Worm (Caenorhabditis elegans) whole organism, L2 larva: Measurements from ENCODE around the gene math-42.

Experiments used
- aly-2 ChIP-seq: fragments of 150-350 bp; optimal IDR thresholded peaks from 2 replicates; lab custom pipeline; 2014; ENCODE audit warnings: missing biosample characterization, missing genetic modification characterization
- ceh-82 ChIP-seq: fragments of 150-350 bp; optimal IDR thresholded peaks from 2 replicates; lab custom pipeline; 2014; ENCODE audit warnings: missing biosample characterization, missing genetic modification characterization
- elt-3 ChIP-seq: sonication (generic microtip); optimal IDR thresholded peaks from 2 replicates; lab custom pipeline; 2017; ENCODE audit warnings: missing biosample characterization, missing genetic modification characterization
- nhr-10 ChIP-seq: sonication (generic microtip); optimal IDR thresholded peaks from 2 replicates; lab custom pipeline; 2017; ENCODE audit warnings: missing biosample characterization, missing genetic modification characterization
- nhr-12 ChIP-seq: fragments of 150-350 bp; optimal IDR thresholded peaks from 2 replicates; lab custom pipeline; 2014; ENCODE audit warnings: missing biosample characterization, missing genetic modification characterization
- nhr-237 ChIP-seq: fragments of 150-350 bp; optimal IDR thresholded peaks from 2 replicates; lab custom pipeline; 2014; ENCODE audit warnings: missing biosample characterization, missing genetic modification characterization
- nhr-77 ChIP-seq: fragments of 150-350 bp; optimal IDR thresholded peaks from 2 replicates; lab custom pipeline; 2014; ENCODE audit warnings: missing biosample characterization, missing genetic modification characterization
- snpc-4 ChIP-seq: fragments of 150-350 bp; optimal IDR thresholded peaks from 2 replicates; lab custom pipeline; 2014; ENCODE audit warnings: missing biosample characterization, missing genetic modification characterization

DNA sequence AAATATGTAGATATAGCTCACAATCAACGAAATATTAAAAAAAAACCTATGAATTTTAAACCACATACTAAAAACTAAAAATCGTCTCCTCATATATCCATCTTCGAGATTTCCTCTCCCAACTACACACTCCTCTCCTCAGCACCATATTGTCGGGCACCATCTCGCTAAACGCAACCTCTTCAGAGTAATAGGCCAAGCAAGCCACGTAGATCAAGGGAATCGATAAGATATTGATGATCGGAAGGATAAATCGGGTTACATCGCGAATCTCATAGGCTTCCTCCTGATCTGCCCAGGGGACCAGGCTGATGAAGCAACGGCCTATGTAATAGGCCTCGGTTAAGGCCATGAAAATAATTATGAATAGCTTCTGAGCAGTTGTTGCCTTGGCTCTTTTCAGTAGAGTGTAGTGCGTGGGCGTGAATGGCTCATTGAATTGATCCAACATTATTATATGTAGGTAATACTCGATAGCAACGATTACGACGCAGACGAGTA is 50.8 kb downstream of the math-42 start, which contains the start of the genes C40A11.7 and C40A11.8:
- no peak for TF ChIP-seq nhr-237 (tag; lab: Kevin White, UChicago)
- TF ChIP-seq nhr-10 (tag; lab: Kevin White, UChicago) = no peak
- TF ChIP-seq nhr-12 (tag; lab: Kevin White, UChicago) = no peak
- TF ChIP-seq nhr-77 = no peak
- no peak for TF ChIP-seq aly-2 (tag; lab: Kevin White, UChicago)
- no peak for TF ChIP-seq ceh-82 (tag; lab: Kevin White, UChicago)
- no peak for TF ChIP-seq snpc-4
- no peak for TF ChIP-seq elt-3 (tag; lab: Kevin White, UChicago)
